Fruit fly (Drosophila melanogaster) Kc167 (cell line): ENCODE results near the gene CG32536.

Experiments
- Myc ChIP-seq: fragments of >200 bp; optimal IDR thresholded peaks from 2 replicates; lab custom pipeline; 2017; ENCODE audit warnings: missing external identifiers
- Sin3A ChIP-seq: fragments of >200 bp; optimal IDR thresholded peaks from 2 replicates; lab custom pipeline; 2018; ENCODE audit warnings: missing external identifiers
- h ChIP-seq: fragments of >200 bp; optimal IDR thresholded peaks from 3 replicates; lab custom pipeline; 2018; ENCODE audit warnings: missing external identifiers
- insv ChIP-seq: fragments of >200 bp; optimal IDR thresholded peaks from 3 replicates; lab custom pipeline; 2018; ENCODE audit warnings: missing external identifiers
- psq ChIP-seq: fragments of >200 bp; optimal IDR thresholded peaks from 2 replicates; lab custom pipeline; 2017; ENCODE audit warnings: missing external identifiers
- ttk ChIP-seq: sonication (Bioruptor generic); optimal IDR thresholded peaks from 2 replicates; lab custom pipeline; 2017; ENCODE audit warnings: missing external identifiers

CG32536 gene

DNA sequence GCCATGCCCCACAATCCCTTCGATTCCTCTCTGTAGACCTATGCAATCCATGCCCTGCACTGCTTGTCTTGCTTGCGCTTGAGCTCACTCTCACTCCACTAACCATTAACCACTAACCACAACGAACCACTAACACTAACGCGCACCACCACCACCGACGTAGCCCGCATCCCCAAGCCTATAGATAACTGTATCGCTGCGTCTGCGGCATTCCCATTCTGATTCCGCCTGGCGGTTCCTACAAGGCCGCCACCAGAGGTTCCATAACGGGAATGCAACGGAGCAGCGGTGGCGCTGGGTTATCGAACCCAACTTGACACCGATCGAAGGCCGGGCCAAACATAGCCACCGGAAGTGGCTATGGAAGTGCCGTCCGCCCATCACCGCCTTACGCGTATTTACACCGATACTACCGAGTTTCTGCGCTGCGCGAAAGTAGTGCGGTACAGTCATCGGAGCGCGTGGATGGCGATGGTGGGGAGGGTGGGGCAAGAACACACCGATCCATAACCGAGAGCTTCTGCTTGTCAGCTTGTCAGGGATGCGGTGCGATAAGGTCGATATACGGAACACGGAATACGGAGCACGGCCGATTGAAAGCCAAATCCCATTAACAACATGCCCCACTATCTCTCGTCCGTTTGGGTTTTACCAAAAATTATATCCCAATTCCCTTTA, 10.8 kb downstream of the CG32536 start:
- no peak for TF ChIP-seq insv (lab: Kevin White, UChicago)
- no peak for TF ChIP-seq Sin3A (lab: Kevin White, UChicago)
- TF ChIP-seq ttk (lab: Kevin White, UChicago), result no peak
- no peak for TF ChIP-seq psq (lab: Kevin White, UChicago)
- TF ChIP-seq Myc (lab: Kevin White, UChicago), result no peak
- no peak for TF ChIP-seq h (lab: Kevin White, UChicago)

DNA sequence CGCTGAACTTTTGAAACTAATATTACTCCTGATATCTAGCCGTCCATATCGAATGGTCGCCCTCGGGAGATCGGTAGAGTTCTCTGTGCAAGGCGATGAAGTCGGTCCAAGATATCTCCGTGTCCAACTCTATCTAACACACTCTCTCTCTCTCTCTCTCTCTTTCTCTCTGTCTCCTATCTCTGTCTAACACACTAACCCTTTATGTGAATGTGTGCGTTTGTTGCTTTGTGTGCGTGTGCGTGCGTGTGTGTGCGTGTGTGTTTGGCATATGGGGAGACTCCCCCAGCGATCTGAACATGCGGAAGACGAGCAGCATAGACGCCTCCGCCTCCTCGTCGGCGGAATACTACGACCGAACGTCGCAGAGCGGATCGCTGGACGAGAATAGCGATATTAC, 12.3 kb downstream of the CG32536 start:
- TF ChIP-seq ttk (lab: Kevin White, UChicago) (no peak), psq (lab: Kevin White, UChicago) (no peak), h (lab: Kevin White, UChicago) (no peak), Sin3A (lab: Kevin White, UChicago) (no peak), Myc (lab: Kevin White, UChicago) (no peak), insv (lab: Kevin White, UChicago) (no peak)

DNA sequence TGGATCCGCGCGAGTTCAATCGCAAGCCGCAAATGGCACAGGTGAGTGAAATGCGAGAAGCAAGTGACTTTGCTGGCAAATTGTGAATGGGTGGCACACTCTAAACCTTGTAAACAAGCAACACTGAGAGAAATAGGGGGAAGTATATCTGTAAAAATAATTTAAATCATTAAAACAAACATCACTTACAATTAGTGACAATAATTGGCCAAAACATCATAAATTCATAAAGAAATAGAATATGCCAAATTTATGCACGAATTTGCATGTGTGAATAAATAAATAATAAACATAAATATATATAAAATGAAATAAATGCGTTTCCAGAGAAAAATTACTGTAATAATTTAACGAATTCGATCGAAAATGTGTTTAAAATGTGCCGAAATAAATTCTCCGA, 14.1 kb downstream of the CG32536 start:
- TF ChIP-seq Sin3A (lab: Kevin White, UChicago), result no peak
- no peak for TF ChIP-seq psq (lab: Kevin White, UChicago)
- TF ChIP-seq h (lab: Kevin White, UChicago), result no peak
- TF ChIP-seq ttk (lab: Kevin White, UChicago), result no peak
- no peak for TF ChIP-seq Myc (lab: Kevin White, UChicago)
- TF ChIP-seq insv (lab: Kevin White, UChicago), result no peak

DNA sequence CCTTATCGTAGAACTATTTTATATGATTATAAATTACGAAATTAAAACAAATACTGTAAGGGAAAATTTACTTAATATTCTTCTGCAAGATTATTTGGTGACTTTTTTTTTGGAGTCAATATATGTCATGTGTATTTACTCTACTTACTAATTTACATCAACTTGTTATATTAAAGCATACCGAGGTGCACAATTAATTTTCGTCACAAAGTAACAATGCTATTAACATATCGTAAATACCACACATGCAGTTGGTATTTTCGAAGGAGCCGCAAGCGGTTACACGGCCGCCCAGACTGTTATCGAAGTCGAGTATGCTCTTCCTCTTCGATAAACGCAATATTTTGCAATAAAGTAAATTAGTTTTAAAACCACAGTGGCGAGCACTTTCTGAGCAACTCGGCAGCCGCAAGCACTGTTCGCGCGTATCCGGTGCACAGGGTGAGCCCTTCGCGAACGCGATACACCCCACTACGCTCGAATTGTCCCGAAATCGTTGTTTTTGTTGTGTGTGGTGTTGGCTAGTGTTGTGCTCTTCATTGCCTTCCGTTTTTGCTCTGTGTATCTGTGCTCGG, 15.1 kb downstream of the CG32536 start, which contains the start of gene Vav:
TSS of gene Vav (plus strand) at position 293 of the 575 bp plus-strand sequence.
- TF ChIP-seq insv (lab: Kevin White, UChicago) (no peak), psq (lab: Kevin White, UChicago) (no peak), Sin3A (lab: Kevin White, UChicago) (no peak), Myc (lab: Kevin White, UChicago) (no peak), ttk (lab: Kevin White, UChicago) (no peak), h (lab: Kevin White, UChicago) (no peak)

DNA sequence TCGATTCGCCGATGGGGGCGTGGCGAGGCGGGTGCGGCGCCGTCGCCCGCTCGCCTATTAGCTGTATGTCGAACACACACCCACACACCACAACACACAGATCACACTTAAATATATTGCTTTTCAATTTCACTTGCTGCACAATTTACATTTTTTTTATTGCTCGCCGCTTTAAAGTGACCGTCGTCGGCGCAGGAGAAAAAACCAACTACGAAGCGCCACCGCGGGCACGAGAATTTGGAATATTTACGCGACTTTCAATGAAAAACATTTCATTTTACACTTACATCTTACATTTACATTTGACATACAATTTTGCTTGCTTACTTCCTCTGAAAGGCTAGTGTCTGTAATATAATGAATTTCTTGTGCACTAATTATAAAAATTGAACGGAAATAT, 15.6 kb downstream of the CG32536 start, which contains the start of gene rictor:
TSS of gene rictor (minus strand) at position 170 of the 400 bp plus-strand sequence.
- TF ChIP-seq ttk (lab: Kevin White, UChicago) (no peak), insv (lab: Kevin White, UChicago) (no peak), psq (lab: Kevin White, UChicago) (no peak), h (lab: Kevin White, UChicago) (no peak), Sin3A (lab: Kevin White, UChicago) (no peak)

DNA sequence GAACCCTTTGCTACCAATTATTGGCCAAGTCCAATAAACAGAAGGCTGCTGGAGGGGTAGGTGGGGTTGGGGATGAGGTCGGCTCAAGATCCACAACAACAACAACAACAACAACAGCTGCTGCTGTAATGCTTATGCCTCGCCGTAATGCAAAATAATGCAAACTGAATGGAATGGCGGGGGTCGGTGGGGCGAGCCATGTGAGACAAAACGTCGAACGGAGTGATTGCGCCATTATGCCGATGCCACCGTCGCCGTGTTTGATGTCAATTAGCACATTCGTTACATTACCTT, 16.1 kb downstream of the CG32536 start:
- TF ChIP-seq h (lab: Kevin White, UChicago) (no peak), Myc (lab: Kevin White, UChicago) (no peak), psq (lab: Kevin White, UChicago) (no peak), Sin3A (lab: Kevin White, UChicago) (no peak), insv (lab: Kevin White, UChicago) (no peak), ttk (lab: Kevin White, UChicago) (no peak)

DNA sequence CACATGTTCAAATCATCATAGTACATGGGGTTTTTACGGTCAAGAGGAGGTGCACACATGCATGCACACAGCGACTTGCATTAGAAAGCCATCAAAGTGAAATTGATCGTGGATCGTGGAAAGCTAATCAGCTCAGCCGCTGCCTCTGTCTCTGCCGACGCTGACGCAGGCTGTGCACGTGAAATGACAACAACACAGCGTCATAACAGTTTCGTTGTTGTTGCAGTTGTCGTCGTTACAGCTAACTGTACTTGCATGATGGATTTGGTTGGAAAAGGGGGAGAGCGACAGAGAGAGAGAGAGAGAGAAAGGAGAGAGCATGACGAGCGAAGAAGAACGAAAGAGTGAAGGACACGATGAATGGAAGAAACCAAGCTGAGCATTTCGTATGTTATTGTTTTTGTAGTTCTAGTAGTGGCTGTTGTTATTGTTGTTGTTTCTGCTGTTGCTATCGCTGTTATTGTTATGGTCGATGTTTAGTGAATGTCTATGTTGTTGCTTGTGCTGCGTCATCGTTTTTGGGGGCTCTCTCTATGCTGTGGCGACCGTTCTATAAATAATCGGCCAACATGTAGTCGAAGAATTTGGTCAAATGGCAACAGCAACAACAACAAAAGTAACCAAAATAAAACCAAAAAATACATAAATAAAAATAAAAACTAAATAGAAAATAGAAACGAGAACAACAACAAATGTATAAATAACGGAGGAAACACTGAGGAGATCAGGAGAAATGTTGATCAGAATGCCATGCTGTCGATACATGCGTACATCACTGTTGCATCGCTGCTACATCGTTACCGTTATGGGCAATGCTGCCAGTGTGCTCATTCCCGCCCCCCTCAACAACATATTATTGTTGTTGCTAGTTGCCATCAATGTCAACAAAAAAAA, 16.6 kb downstream of the CG32536 start:
- TF ChIP-seq psq (lab: Kevin White, UChicago) (no peak), Sin3A (lab: Kevin White, UChicago) (no peak), Myc (lab: Kevin White, UChicago) (no peak), insv (lab: Kevin White, UChicago) (no peak), ttk (lab: Kevin White, UChicago) (no peak), h (lab: Kevin White, UChicago) (no peak)

DNA sequence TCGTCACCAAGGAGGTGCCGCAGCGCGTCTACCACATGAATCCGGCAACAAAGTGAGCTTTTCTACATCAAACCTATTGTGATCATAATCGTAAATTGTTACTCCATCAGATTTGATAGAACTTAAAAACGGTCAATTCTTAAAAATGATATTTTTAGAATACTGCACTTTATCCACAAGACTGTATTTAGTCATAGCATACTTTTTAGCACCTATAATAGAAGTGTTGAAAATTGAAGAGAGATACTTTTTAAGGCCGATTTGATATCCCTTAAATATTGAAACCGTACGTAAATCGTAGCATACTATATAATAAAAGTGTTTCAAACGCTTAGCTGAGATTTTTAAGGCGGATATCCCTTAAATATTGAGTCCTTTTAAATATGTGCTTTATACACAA, 26.5 kb downstream of the CG32536 start:
- TF ChIP-seq psq (lab: Kevin White, UChicago), result no peak
- TF ChIP-seq insv (lab: Kevin White, UChicago), result no peak
- TF ChIP-seq h (lab: Kevin White, UChicago), result no peak
- TF ChIP-seq Myc (lab: Kevin White, UChicago), result no peak
- TF ChIP-seq ttk (lab: Kevin White, UChicago), result no peak
- TF ChIP-seq Sin3A (lab: Kevin White, UChicago), result no peak

DNA sequence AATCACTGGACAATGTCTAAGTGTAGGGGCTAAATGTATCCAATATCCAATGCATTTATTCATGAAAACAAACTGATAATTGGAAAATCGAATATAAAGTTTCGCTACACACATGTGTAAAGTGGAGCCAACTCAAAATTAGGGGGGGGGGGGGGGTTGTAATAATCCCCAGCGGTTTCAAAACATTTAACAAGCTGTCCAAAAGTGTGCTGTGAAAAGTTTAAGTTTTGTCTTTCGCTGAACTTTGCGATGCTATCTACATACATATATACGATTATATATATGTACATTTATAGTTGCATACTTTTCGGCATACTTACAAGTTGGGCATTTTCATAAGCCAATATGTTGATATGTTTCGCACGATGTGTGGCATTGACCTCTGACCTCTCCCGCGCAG, 27.4 kb downstream of the CG32536 start:
- TF ChIP-seq h (lab: Kevin White, UChicago) (no peak), Myc (lab: Kevin White, UChicago) (no peak), psq (lab: Kevin White, UChicago) (no peak), Sin3A (lab: Kevin White, UChicago) (no peak), ttk (lab: Kevin White, UChicago) (no peak), insv (lab: Kevin White, UChicago) (no peak)

DNA sequence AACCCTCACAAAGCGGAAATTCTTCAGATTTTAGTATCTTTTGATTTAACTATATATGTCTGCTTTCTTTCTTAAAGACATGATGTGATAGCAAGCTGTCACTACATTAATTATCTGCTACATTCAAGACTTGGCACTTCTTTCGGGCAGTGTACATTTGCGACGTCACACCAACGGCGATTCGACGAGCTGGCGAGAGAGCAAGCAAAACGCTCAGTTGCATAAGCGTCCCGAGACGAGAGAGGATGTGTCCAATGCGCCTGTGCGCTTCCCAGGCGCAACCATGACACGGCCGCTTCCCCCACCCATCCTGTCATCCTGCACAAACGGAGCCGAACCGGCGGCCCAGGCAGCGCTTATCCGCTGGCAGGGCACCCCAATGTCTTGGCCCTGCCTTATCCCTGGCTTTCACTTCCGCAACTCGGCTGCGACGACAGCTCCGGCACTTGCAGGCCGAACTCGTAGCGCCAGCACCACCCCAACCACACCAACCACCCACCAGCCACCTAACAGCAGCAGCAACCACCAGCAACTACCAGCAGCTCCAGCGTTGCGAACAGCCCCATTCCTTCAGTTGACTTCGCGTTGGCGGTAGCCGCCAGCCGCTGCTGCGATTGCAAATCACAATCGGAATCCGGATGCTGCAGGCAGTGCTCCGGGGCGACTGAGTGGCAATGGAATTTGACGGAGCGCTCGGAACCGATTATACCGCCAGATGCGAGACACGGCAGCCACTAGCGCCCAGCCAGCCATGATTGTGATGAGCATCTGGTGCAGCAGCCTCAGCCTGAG, 28.1 kb downstream of the CG32536 start, which contains the start of gene Hs3st-B:
TSS of gene Hs3st-B (plus strand) at position 214 of the 792 bp plus-strand sequence.
- no peak for TF ChIP-seq psq (lab: Kevin White, UChicago)
- TF ChIP-seq insv (lab: Kevin White, UChicago), result no peak
- TF ChIP-seq Sin3A (lab: Kevin White, UChicago), result no peak
- TF ChIP-seq h (lab: Kevin White, UChicago), result no peak
- no peak for TF ChIP-seq ttk (lab: Kevin White, UChicago)
- no peak for TF ChIP-seq Myc (lab: Kevin White, UChicago)
